Fruit fly (Drosophila melanogaster) whole organism, embryonic: ENCODE results near the gene CG12075.
A peak's percentile ranks its signal among the peaks of the same experiment; 100 is the strongest.

Source experiments
- Awh ChIP-seq: fragments of 200-800 bp; sonication (Bioruptor generic); IDR thresholded peaks from 2 replicates; pipeline ENCODE4, ENCODE4 v1.3.6; 2022; ENCODE audit warnings: missing biosample characterization, missing genetic modification characterization
- Bgb ChIP-seq: fragments of 200-800 bp; sonication (Bioruptor generic); IDR thresholded peaks from 2 replicates; pipeline ENCODE4 v1.3.6; 2022; ENCODE audit warnings: missing biosample characterization, missing genetic modification characterization; ENCODE audit not compliant: partially characterized antibody
- Blimp-1 ChIP-seq: fragments of 200-800 bp; sonication (Bioruptor generic); optimal IDR thresholded peaks from 3 replicates; lab custom pipeline; 2018; ENCODE audit warnings: missing biosample characterization, missing genetic modification characterization, mild to moderate bottlenecking, moderate library complexity, missing genetic modification reagents
- CG10267 ChIP-seq: fragments of 200-800 bp; sonication (Bioruptor generic); optimal IDR thresholded peaks from 2 replicates; lab custom pipeline; 2018; ENCODE audit warnings: missing biosample characterization, mild to moderate bottlenecking, missing genetic modification characterization, moderate library complexity
- CG12104 ChIP-seq: fragments of 200-800 bp; sonication (Bioruptor generic); optimal IDR thresholded peaks from 3 replicates; lab custom pipeline; 2016; ENCODE audit warnings: missing biosample characterization, missing genetic modification characterization
- CG13424 ChIP-seq: fragments of 200-800 bp; sonication (Bioruptor generic); optimal IDR thresholded peaks from 2 replicates; lab custom pipeline; 2019; ENCODE audit warnings: missing biosample characterization, mild to moderate bottlenecking, missing genetic modification characterization, moderate library complexity
- CG15269 ChIP-seq: fragments of 200-800 bp; sonication (Bioruptor generic); optimal IDR thresholded peaks from 2 replicates; lab custom pipeline; 2018; ENCODE audit warnings: missing biosample characterization, mild to moderate bottlenecking, missing genetic modification characterization, moderate library complexity
- CG15479 ChIP-seq: fragments of 200-800 bp; sonication (Bioruptor generic); optimal IDR thresholded peaks from 3 replicates; lab custom pipeline; 2019; ENCODE audit warnings: missing biosample characterization, mild to moderate bottlenecking, missing genetic modification characterization, moderate library complexity
- CG15601 ChIP-seq: fragments of 200-800 bp; sonication (Bioruptor generic); optimal IDR thresholded peaks from 3 replicates; lab custom pipeline; 2019; ENCODE audit warnings: missing biosample characterization, mild to moderate bottlenecking, missing genetic modification characterization, moderate library complexity
- CG18262 ChIP-seq: fragments of 200-800 bp; optimal IDR thresholded peaks from 3 replicates; lab custom pipeline; 2019; ENCODE audit warnings: missing biosample characterization, mild to moderate bottlenecking, missing genetic modification characterization, moderate library complexity
- CG18599 ChIP-seq: fragments of 200-800 bp; sonication (Bioruptor generic); optimal IDR thresholded peaks from 3 replicates; lab custom pipeline; 2017; ENCODE audit warnings: missing biosample characterization, missing genetic modification characterization, mild to moderate bottlenecking, moderate library complexity, missing genetic modification reagents
- CG2875 ChIP-seq: fragments of 200-800 bp; sonication (Bioruptor generic); optimal IDR thresholded peaks from 2 replicates; lab custom pipeline; 2017; ENCODE audit warnings: missing biosample characterization, mild to moderate bottlenecking, missing genetic modification characterization, missing genetic modification reagents
- CG30403 ChIP-seq: fragments of 200-800 bp; sonication (Bioruptor generic); optimal IDR thresholded peaks from 3 replicates; lab custom pipeline; 2016; ENCODE audit warnings: missing biosample characterization, missing genetic modification characterization
- CG31224 ChIP-seq: fragments of 200-800 bp; sonication (Bioruptor generic); IDR thresholded peaks from 2 replicates; pipeline ENCODE4 v1.3.6; 2022; ENCODE audit warnings: missing biosample characterization, missing genetic modification characterization
- CG32772 ChIP-seq: fragments of 200-800 bp; sonication (Bioruptor generic); IDR thresholded peaks from 2 replicates; pipeline ENCODE4 v1.3.6; 2022; ENCODE audit warnings: missing biosample characterization, missing genetic modification characterization
- CG3281 ChIP-seq: fragments of 200-800 bp; sonication (Bioruptor generic); optimal IDR thresholded peaks from 3 replicates; lab custom pipeline; 2017; ENCODE audit warnings: missing biosample characterization, mild to moderate bottlenecking, missing genetic modification characterization
- CG7839 ChIP-seq: fragments of 200-800 bp; sonication (Bioruptor generic); optimal IDR thresholded peaks from 3 replicates; lab custom pipeline; 2018; ENCODE audit warnings: missing biosample characterization, mild to moderate bottlenecking, missing genetic modification characterization, moderate library complexity
- CG8281 ChIP-seq: fragments of 200-800 bp; sonication (Bioruptor generic); optimal IDR thresholded peaks from 2 replicates; lab custom pipeline; 2018; ENCODE audit warnings: missing biosample characterization, mild to moderate bottlenecking, missing genetic modification characterization, moderate library complexity
- CG9817 ChIP-seq: fragments of 200-800 bp; sonication (Bioruptor generic); optimal IDR thresholded peaks from 2 replicates; lab custom pipeline; 2018; ENCODE audit warnings: missing biosample characterization, mild to moderate bottlenecking, missing genetic modification characterization, moderate library complexity
- Dll ChIP-seq: fragments of 200-800 bp; sonication (Bioruptor generic); IDR thresholded peaks from 4 replicates; pipeline ENCODE4 v1.3.6; 2022; ENCODE audit warnings: missing biosample characterization, missing genetic modification characterization; ENCODE audit not compliant: partially characterized antibody
- E2f1 ChIP-seq: fragments of 200-800 bp; sonication (Bioruptor generic); IDR thresholded peaks from 2 replicates; pipeline ENCODE4 v1.3.6; 2022; ENCODE audit warnings: missing biosample characterization, missing genetic modification characterization
- Fer1 ChIP-seq: fragments of 200-800 bp; sonication (Bioruptor generic); optimal IDR thresholded peaks from 2 replicates; lab custom pipeline; 2017; ENCODE audit warnings: missing biosample characterization, mild to moderate bottlenecking, missing genetic modification characterization
- H2.0 ChIP-seq: fragments of 200-800 bp; sonication (Bioruptor generic); IDR thresholded peaks from 2 replicates; pipeline ENCODE4 v1.3.6; 2022; ENCODE audit warnings: missing biosample characterization, missing genetic modification characterization
- Hsf ChIP-seq: fragments of 200-800 bp; sonication (Bioruptor generic); optimal IDR thresholded peaks from 3 replicates; lab custom pipeline; 2016; ENCODE audit warnings: missing biosample characterization, missing genetic modification characterization
- MBD-R2 ChIP-seq: fragments of 200-800 bp; sonication (Bioruptor generic); IDR thresholded peaks from 2 replicates; pipeline ENCODE4 v1.3.6; 2022; ENCODE audit warnings: missing biosample characterization, missing genetic modification characterization
- Meics ChIP-seq: fragments of 200-800 bp; sonication (Bioruptor generic); optimal IDR thresholded peaks from 2 replicates; lab custom pipeline; 2017; ENCODE audit warnings: missing biosample characterization, mild to moderate bottlenecking, missing genetic modification characterization
- NC2β ChIP-seq: fragments of 200-800 bp; sonication (Bioruptor generic); optimal IDR thresholded peaks from 2 replicates; lab custom pipeline; 2016; ENCODE audit warnings: missing biosample characterization, missing genetic modification characterization
- Ptx1 ChIP-seq: fragments of 200-800 bp; sonication (Bioruptor generic); IDR thresholded peaks from 2 replicates; pipeline ENCODE4 v1.3.6; 2022; ENCODE audit warnings: missing biosample characterization, missing genetic modification characterization
- Sry-β ChIP-seq: fragments of 200-800 bp; sonication (Bioruptor generic); optimal IDR thresholded peaks from 2 replicates; lab custom pipeline; 2018; ENCODE audit warnings: missing biosample characterization, mild to moderate bottlenecking, missing genetic modification characterization, moderate library complexity
- Sry-δ ChIP-seq: fragments of 200-800 bp; sonication (Bioruptor generic); optimal IDR thresholded peaks from 2 replicates; lab custom pipeline; 2016; ENCODE audit warnings: missing biosample characterization, missing genetic modification characterization
- Ssrp ChIP-seq: fragments of 200-800 bp; sonication (Bioruptor generic); optimal IDR thresholded peaks from 2 replicates; lab custom pipeline; 2018; ENCODE audit warnings: missing biosample characterization, mild to moderate bottlenecking, missing genetic modification characterization, moderate library complexity
- YL-1 ChIP-seq: fragments of 200-800 bp; sonication (Bioruptor generic); optimal IDR thresholded peaks from 3 replicates; lab custom pipeline; 2017; ENCODE audit warnings: missing biosample characterization, mild to moderate bottlenecking, missing genetic modification characterization
- amos ChIP-seq: fragments of 200-800 bp; sonication (Bioruptor generic); IDR thresholded peaks from 2 replicates; pipeline ENCODE4 v1.3.6; 2022; ENCODE audit warnings: missing biosample characterization, missing genetic modification characterization; ENCODE audit not compliant: partially characterized antibody
- bab2 ChIP-seq: fragments of 200-800 bp; sonication (Bioruptor generic); optimal IDR thresholded peaks from 2 replicates; lab custom pipeline; 2016; ENCODE audit warnings: missing biosample characterization, missing genetic modification characterization
- bsh ChIP-seq, 2 experiments: fragments of 200-800 bp; sonication (Bioruptor generic); optimal IDR thresholded peaks; 2 replicates each; lab custom pipeline; 2017 to 2018; ENCODE audit warnings: mild to moderate bottlenecking in 2 of 2, missing biosample characterization in 2 of 2, missing genetic modification characterization in 2 of 2, moderate library complexity in 1 of 2
- ci ChIP-seq: fragments of 200-800 bp; sonication (Bioruptor generic); IDR thresholded peaks from 3 replicates; pipeline ENCODE4 v1.3.6; 2022; ENCODE audit warnings: missing biosample characterization, missing genetic modification characterization
- hbn ChIP-seq: fragments of 200-800 bp; sonication (Bioruptor generic); IDR thresholded peaks from 2 replicates; pipeline ENCODE4 v1.3.6; 2022; ENCODE audit warnings: missing biosample characterization, missing genetic modification characterization; ENCODE audit not compliant: partially characterized antibody
- lmd ChIP-seq: fragments of 200-800 bp; sonication (Bioruptor generic); IDR thresholded peaks from 2 replicates; pipeline ENCODE4 v1.3.6; 2022; ENCODE audit warnings: missing biosample characterization, missing genetic modification characterization
- mld ChIP-seq: fragments of 200-800 bp; sonication (Bioruptor generic); IDR thresholded peaks from 3 replicates; pipeline ENCODE4 v1.3.6; 2022; ENCODE audit warnings: missing biosample characterization, missing genetic modification characterization; ENCODE audit not compliant: partially characterized antibody
- pan ChIP-seq, 4 experiments: fragments of >200 bp in 3 of 4; fragments of 200-800 bp in 1 of 4; sonication (Bioruptor generic) in 1 of 4; optimal IDR thresholded peaks in 3 of 4; IDR thresholded peaks in 1 of 4; 2 replicates each; pipeline versions ENCODE4 v1.3.6 to Lab custom; 2017 to 2022; ENCODE audit warnings: missing biosample characterization in 2 of 4, missing genetic modification characterization in 2 of 4, mixed read lengths in 1 of 4
- prd ChIP-seq, 3 experiments: fragments of >200 bp in 2 of 3; fragments of 200-800 bp in 1 of 3; sonication (Bioruptor generic) in 1 of 3; optimal IDR thresholded peaks in 2 of 3; IDR thresholded peaks in 1 of 3; 2 replicates in 2 of 3; 3 replicates in 1 of 3; pipeline versions ENCODE4 v1.3.6 to Lab custom; 2017 to 2022; ENCODE audit warnings: missing biosample characterization in 1 of 3, missing genetic modification characterization in 1 of 3
- pzg ChIP-seq: fragments of 200-800 bp; sonication (Bioruptor generic); optimal IDR thresholded peaks from 3 replicates; lab custom pipeline; 2018; ENCODE audit warnings: missing biosample characterization, mild to moderate bottlenecking, missing genetic modification characterization, moderate library complexity
- salm ChIP-seq: fragments of 200-800 bp; sonication (Bioruptor generic); optimal IDR thresholded peaks from 2 replicates; lab custom pipeline; 2018; ENCODE audit warnings: missing biosample characterization, mild to moderate bottlenecking, missing genetic modification characterization
- ttk ChIP-seq: fragments of 200-800 bp; sonication (Bioruptor generic); IDR thresholded peaks from 2 replicates; pipeline ENCODE4 v2.1.2; 2022; ENCODE audit warnings: missing biosample characterization, missing genetic modification characterization
- twi ChIP-seq: fragments of 200-800 bp; optimal IDR thresholded peaks from 2 replicates; lab custom pipeline; 2019; ENCODE audit warnings: missing biosample characterization, mild to moderate bottlenecking, missing genetic modification characterization, moderate library complexity

CG12075 gene

dm6 chrX:8830087-8830486 is 8.0 kb upstream of the CG12075 start (continued):
- TF ChIP-seq NC2β (GFP tag; lab: Kevin White, UChicago), result no peak
- TF ChIP-seq CG9817, result no peak
- TF ChIP-seq CG31224 (GFP tag; lab: Robert Waterston, UW), result 0 out of 2 replicates have a peak, but pooled peaks have one; percentile 27
- TF ChIP-seq twi (tag; lab: Kevin White, UChicago), result peak; percentile 13
- TF ChIP-seq salm, result no peak
- TF ChIP-seq MBD-R2 (GFP tag; lab: Robert Waterston, UW), result no peak
- TF ChIP-seq CG7839 (tag; lab: Kevin White, UChicago), result peak; percentile 46
- TF ChIP-seq YL-1 (GFP tag; lab: Kevin White, UChicago), result no peak
- no peak for TF ChIP-seq CG32772 (GFP tag; lab: Robert Waterston, UW)
- TF ChIP-seq Fer1, result no peak
- TF ChIP-seq bab2 (GFP tag; lab: Kevin White, UChicago), result no peak
- TF ChIP-seq CG30403 (GFP tag; lab: Kevin White, UChicago), result peak; percentile 14
- peak; percentile 39; the same call in 1 of the 2 replicates for TF ChIP-seq lmd (GFP tag; lab: Robert Waterston, UW)
- TF ChIP-seq ci (GFP tag; lab: Robert Waterston, UW), result 0 out of 3 replicates have a peak, but pooled peaks have one; percentile 25
- TF ChIP-seq CG12104, result no peak
- peak; percentile 13 for TF ChIP-seq CG3281
- no peak for TF ChIP-seq amos (GFP tag; lab: Robert Waterston, UW)
- peak; percentile 40 for TF ChIP-seq Meics (GFP tag; lab: Kevin White, UChicago)
- TF ChIP-seq, all 482 proteins: peak for 86

dm6 chrX:8831773-8832172 is 6.3 kb upstream of the CG12075 start:
- TF ChIP-seq CG8281 (tag; lab: Kevin White, UChicago), result peak; percentile 94
- TF ChIP-seq CG15479 (GFP tag; lab: Kevin White, UChicago), result peak; percentile 55
- no peak for TF ChIP-seq mld (GFP tag; lab: Robert Waterston, UW)
- no peak for TF ChIP-seq bsh (GFP tag; optimal IDR thresholded peaks at IDR 0.05; lab: Kevin White, UChicago)
- TF ChIP-seq CG15269 (tag; lab: Kevin White, UChicago), result no peak

DNA sequence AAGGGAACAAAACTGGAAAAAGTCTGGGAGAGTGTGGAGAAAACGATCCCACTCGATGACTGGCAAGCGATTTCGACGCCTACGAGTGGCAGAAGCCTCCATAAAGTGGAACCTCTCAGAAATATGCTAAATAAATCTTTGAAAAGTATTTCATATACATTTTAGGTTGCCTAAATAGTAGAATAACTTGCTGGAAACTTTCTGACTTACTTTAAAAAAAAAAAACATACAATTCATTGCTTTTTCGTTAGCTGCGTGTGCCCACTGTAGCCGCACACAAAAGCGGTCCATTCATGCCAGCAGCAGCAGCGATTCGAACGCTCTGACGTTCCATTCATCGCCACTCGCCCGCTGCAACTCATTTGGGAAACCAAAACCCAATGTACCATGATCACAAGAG is 3.0 kb upstream of the CG12075 start:
- TF ChIP-seq Awh (GFP tag; lab: Robert Waterston, UW), result 0 out of 2 replicates have a peak, but pooled peaks have one; percentile 36
- peak; percentile 39; the same call in 1 of the 2 replicates for TF ChIP-seq E2f1 (GFP tag; lab: Robert Waterston, UW)
- peak; percentile 54; the same call in 1 of the 2 replicates for TF ChIP-seq lmd (GFP tag; lab: Robert Waterston, UW)
- TF ChIP-seq Blimp-1, result peak; percentile 50
- TF ChIP-seq pzg, result no peak
- TF ChIP-seq Ptx1, result peak; percentile 40
- TF ChIP-seq H2.0, result 0 out of 2 replicates have a peak, but pooled peaks have one; percentile 15
- peak; percentile 13 for TF ChIP-seq CG13424
- TF ChIP-seq ci (GFP tag; lab: Robert Waterston, UW), result peak; percentile 76
- no peak for TF ChIP-seq Bgb
- no peak for TF ChIP-seq Sry-β (GFP tag; lab: Kevin White, UChicago)
- peak; percentile 26 for TF ChIP-seq Ssrp
- TF ChIP-seq Hsf (GFP tag; lab: Kevin White, UChicago), result no peak
- TF ChIP-seq CG18262 (tag; lab: Kevin White, UChicago), result peak; percentile 10
- TF ChIP-seq CG15601 (tag; lab: Kevin White, UChicago), result peak; percentile 11
- TF ChIP-seq CG30403 (GFP tag; lab: Kevin White, UChicago), result peak; percentile 3
- no peak for TF ChIP-seq CG2875 (GFP tag; lab: Kevin White, UChicago)
- no peak for TF ChIP-seq pan (optimal IDR thresholded peaks at IDR 0.05; lab: Kevin White, UChicago)
- TF ChIP-seq pan (GFP tag; optimal IDR thresholded peaks at IDR 0.05 in 1 of 2, IDR thresholded peaks at IDR 0.05 in 1 of 2), result peak in 1 of 2 experiments; percentile 40
- TF ChIP-seq prd (optimal IDR thresholded peaks at IDR 0.05; lab: Kevin White, UChicago), result no peak
- TF ChIP-seq prd (GFP tag; IDR thresholded peaks at IDR 0.05; lab: Robert Waterston, UW), result peak; percentile 70; the same call in 2 of the 3 replicates
- peak; percentile 53; the same call in 1 of the 2 replicates for TF ChIP-seq ttk
- TF ChIP-seq Dll (GFP tag; lab: Robert Waterston, UW), result no peak
- TF ChIP-seq CG18599 (GFP tag; lab: Kevin White, UChicago), result no peak
- TF ChIP-seq CG10267 (tag; lab: Kevin White, UChicago), result peak; percentile 10
- no peak for TF ChIP-seq hbn (GFP tag; lab: Robert Waterston, UW)
- TF ChIP-seq Sry-δ (GFP tag; lab: Kevin White, UChicago), result no peak
